Worm (Caenorhabditis elegans) whole organism, late embryonic: Measurements from ENCODE around the gene nlp-14.

Source experiments
- C38D4.7 ChIP-seq: fragments of 200-800 bp; sonication (Bioruptor generic); optimal IDR thresholded peaks from 2 replicates; lab custom pipeline; 2018; ENCODE audit warnings: mild to moderate bottlenecking, missing genetic modification characterization, moderate library complexity, missing compliant biosample characterization
- F13H6.1 ChIP-seq: sonication (generic microtip); optimal IDR thresholded peaks from 2 replicates; lab custom pipeline; 2016; ENCODE audit warnings: missing genetic modification characterization, missing compliant biosample characterization
- K02D7.2 ChIP-seq: sonication (generic microtip); optimal IDR thresholded peaks from 2 replicates; lab custom pipeline; 2017; ENCODE audit warnings: mild to moderate bottlenecking, missing genetic modification characterization, missing compliant biosample characterization
- T23F11.4 ChIP-seq: fragments of 200-800 bp; sonication (Bioruptor generic); optimal IDR thresholded peaks from 2 replicates; lab custom pipeline; 2018; ENCODE audit warnings: mild to moderate bottlenecking, missing genetic modification characterization, missing compliant biosample characterization
- Y22D7AL.16 ChIP-seq: sonication (generic microtip); optimal IDR thresholded peaks from 2 replicates; lab custom pipeline; 2016; ENCODE audit warnings: missing genetic modification characterization, missing compliant biosample characterization
- ahr-1 ChIP-seq: sonication (generic microtip); optimal IDR thresholded peaks from 2 replicates; lab custom pipeline; 2016; ENCODE audit warnings: missing genetic modification characterization, missing compliant biosample characterization
- ama-1 ChIP-seq: fragments of 150-350 bp; optimal IDR thresholded peaks from 2 replicates; lab custom pipeline; 2014
- ceh-14 ChIP-seq: sonication (generic microtip); optimal IDR thresholded peaks from 2 replicates; lab custom pipeline; 2016; ENCODE audit warnings: missing genotype, missing genetic modification characterization, missing compliant biosample characterization
- ceh-18 ChIP-seq: sonication (generic microtip); optimal IDR thresholded peaks from 2 replicates; lab custom pipeline; 2016; ENCODE audit warnings: missing genetic modification characterization, missing compliant biosample characterization
- ceh-24 ChIP-seq: sonication (generic microtip); optimal IDR thresholded peaks from 2 replicates; lab custom pipeline; 2016; ENCODE audit warnings: mild to moderate bottlenecking, missing genetic modification characterization, missing compliant biosample characterization
- ceh-30 ChIP-seq: fragments of 150-350 bp; optimal IDR thresholded peaks from 2 replicates; lab custom pipeline; 2014; ENCODE audit warnings: missing biosample characterization, missing genetic modification characterization
- ceh-31 ChIP-seq: sonication (generic microtip); optimal IDR thresholded peaks from 2 replicates; lab custom pipeline; 2016; ENCODE audit warnings: missing genetic modification characterization, missing compliant biosample characterization
- ceh-45 ChIP-seq: fragments of 200-800 bp; sonication (Bioruptor generic); IDR thresholded peaks from 2 replicates; pipeline ENCODE4 v1.3.6; 2022; ENCODE audit warnings: missing genetic modification reagents, missing genetic modification characterization, missing compliant biosample characterization
- ceh-48 ChIP-seq: sonication (generic microtip); optimal IDR thresholded peaks from 2 replicates; lab custom pipeline; 2016; ENCODE audit warnings: missing genetic modification characterization, inconsistent platforms, missing compliant biosample characterization
- ceh-6 ChIP-seq: fragments of 200-800 bp; sonication (Bioruptor generic); optimal IDR thresholded peaks from 2 replicates; lab custom pipeline; 2018; ENCODE audit warnings: mild to moderate bottlenecking, missing genetic modification characterization, missing compliant biosample characterization
- ceh-9 ChIP-seq: sonication (generic microtip); optimal IDR thresholded peaks from 2 replicates; lab custom pipeline; 2016; ENCODE audit warnings: mild to moderate bottlenecking, missing genetic modification characterization, inconsistent platforms, missing compliant biosample characterization
- dmd-4 ChIP-seq: sonication (generic microtip); optimal IDR thresholded peaks from 2 replicates; lab custom pipeline; 2016; ENCODE audit warnings: borderline replicate concordance, missing genetic modification characterization, missing compliant biosample characterization
- dve-1 ChIP-seq: sonication (generic microtip); optimal IDR thresholded peaks from 2 replicates; lab custom pipeline; 2017; ENCODE audit warnings: antibody characterized with exemption, mild to moderate bottlenecking, missing genetic modification characterization, missing compliant biosample characterization
- elt-2 ChIP-seq: sonication (generic microtip); optimal IDR thresholded peaks from 2 replicates; lab custom pipeline; 2016; ENCODE audit warnings: missing genetic modification reagents, missing genetic modification characterization, missing compliant biosample characterization
- elt-4 ChIP-seq: sonication (generic microtip); optimal IDR thresholded peaks from 2 replicates; lab custom pipeline; 2016; ENCODE audit warnings: missing genetic modification characterization, missing compliant biosample characterization
- fax-1 ChIP-seq: sonication (generic microtip); optimal IDR thresholded peaks from 2 replicates; lab custom pipeline; 2016; ENCODE audit warnings: missing genotype, missing genetic modification characterization, missing compliant biosample characterization
- gmeb-2 ChIP-seq: sonication (generic microtip); optimal IDR thresholded peaks from 2 replicates; lab custom pipeline; 2016; ENCODE audit warnings: missing genetic modification characterization, inconsistent platforms, missing compliant biosample characterization
- hlh-13 ChIP-seq: fragments of 200-800 bp; sonication (Bioruptor generic); optimal IDR thresholded peaks from 2 replicates; lab custom pipeline; 2018; ENCODE audit warnings: mild to moderate bottlenecking, missing genetic modification characterization, missing compliant biosample characterization
- hlh-6 ChIP-seq: sonication (generic microtip); optimal IDR thresholded peaks from 2 replicates; lab custom pipeline; 2016; ENCODE audit warnings: missing genotype, missing genetic modification characterization, missing compliant biosample characterization
- lim-6 ChIP-seq: sonication (generic microtip); optimal IDR thresholded peaks from 2 replicates; lab custom pipeline; 2016; ENCODE audit warnings: missing genetic modification characterization, missing compliant biosample characterization
- madf-2 ChIP-seq: sonication (generic microtip); optimal IDR thresholded peaks from 2 replicates; lab custom pipeline; 2017; ENCODE audit warnings: missing genetic modification characterization, missing compliant biosample characterization
- nhr-11 ChIP-seq: fragments of 150-350 bp; optimal IDR thresholded peaks from 2 replicates; lab custom pipeline; 2014; ENCODE audit warnings: missing biosample characterization, missing genetic modification characterization
- nhr-232 ChIP-seq: sonication (generic microtip); optimal IDR thresholded peaks from 2 replicates; lab custom pipeline; 2016; ENCODE audit warnings: missing genetic modification characterization, missing compliant biosample characterization
- npax-4 ChIP-seq: sonication (generic microtip); optimal IDR thresholded peaks from 2 replicates; lab custom pipeline; 2016; ENCODE audit warnings: missing genetic modification characterization, missing compliant biosample characterization
- odd-2 ChIP-seq: sonication (generic microtip); optimal IDR thresholded peaks from 2 replicates; lab custom pipeline; 2017; ENCODE audit warnings: antibody characterized with exemption, mild to moderate bottlenecking, missing genetic modification characterization, missing compliant biosample characterization
- pag-3 ChIP-seq: sonication (generic microtip); optimal IDR thresholded peaks from 2 replicates; lab custom pipeline; 2016; ENCODE audit warnings: missing compliant biosample characterization, missing genetic modification characterization, borderline replicate concordance
- pros-1 ChIP-seq: fragments of 150-350 bp; optimal IDR thresholded peaks from 2 replicates; lab custom pipeline; 2014; ENCODE audit warnings: missing biosample characterization, missing genetic modification reagents, missing genetic modification characterization
- ref-2 ChIP-seq: sonication (generic microtip); optimal IDR thresholded peaks from 2 replicates; lab custom pipeline; 2016; ENCODE audit warnings: missing genetic modification characterization, missing compliant biosample characterization
- rnt-1 ChIP-seq: sonication (generic microtip); optimal IDR thresholded peaks from 2 replicates; lab custom pipeline; 2016; ENCODE audit warnings: missing genetic modification characterization, missing compliant biosample characterization
- sdc-2 ChIP-seq: sonication (generic microtip); optimal IDR thresholded peaks from 2 replicates; lab custom pipeline; 2016; ENCODE audit warnings: missing genotype, missing genetic modification characterization, missing compliant biosample characterization
- sox-2 ChIP-seq: fragments of 200-800 bp; sonication (Bioruptor generic); IDR thresholded peaks from 2 replicates; pipeline ENCODE4 v1.3.6; 2022; ENCODE audit warnings: missing genetic modification reagents, missing genetic modification characterization, missing compliant biosample characterization
- sox-4 ChIP-seq: sonication (generic microtip); optimal IDR thresholded peaks from 2 replicates; lab custom pipeline; 2017; ENCODE audit warnings: mild to moderate bottlenecking, missing genetic modification characterization, inconsistent platforms, missing compliant biosample characterization
- syd-9 ChIP-seq: sonication (generic microtip); optimal IDR thresholded peaks from 2 replicates; lab custom pipeline; 2016; ENCODE audit warnings: mild to moderate bottlenecking, missing genetic modification characterization, moderate library complexity, missing compliant biosample characterization
- tbx-2 ChIP-seq: sonication (generic microtip); optimal IDR thresholded peaks from 2 replicates; lab custom pipeline; 2016; ENCODE audit warnings: missing genetic modification characterization, missing compliant biosample characterization
- tbx-7 ChIP-seq: sonication (generic microtip); optimal IDR thresholded peaks from 2 replicates; lab custom pipeline; 2016; ENCODE audit warnings: missing genotype, missing genetic modification characterization, missing compliant biosample characterization
- unc-3 ChIP-seq, 2 experiments: fragments of 200-800 bp in 1 of 2; sonication (Bioruptor generic) in 1 of 2; sonication (generic microtip) in 1 of 2; conservative IDR thresholded peaks in 1 of 2; optimal IDR thresholded peaks in 1 of 2; 2 replicates each; pipeline versions ENCODE4 v1.3.6 to Lab custom; 2016 to 2022; ENCODE audit warnings: missing compliant biosample characterization in 2 of 2, missing genetic modification characterization in 2 of 2, missing genetic modification reagents in 1 of 2
- unc-42 ChIP-seq: sonication (generic microtip); optimal IDR thresholded peaks from 2 replicates; lab custom pipeline; 2016; ENCODE audit warnings: missing genotype, missing genetic modification characterization, missing compliant biosample characterization
- unc-55 ChIP-seq: sonication (generic microtip); optimal IDR thresholded peaks from 2 replicates; lab custom pipeline; 2017; ENCODE audit warnings: missing biosample characterization, missing genetic modification reagents, missing genetic modification characterization
- unc-86 ChIP-seq: sonication (generic microtip); optimal IDR thresholded peaks from 2 replicates; lab custom pipeline; 2016; ENCODE audit warnings: missing genetic modification characterization, missing compliant biosample characterization
- zip-5 ChIP-seq: sonication (generic microtip); optimal IDR thresholded peaks from 2 replicates; lab custom pipeline; 2016; ENCODE audit warnings: missing genetic modification characterization, missing compliant biosample characterization
- ztf-16 ChIP-seq: sonication (generic microtip); optimal IDR thresholded peaks from 2 replicates; lab custom pipeline; 2017; ENCODE audit warnings: missing genetic modification characterization, missing compliant biosample characterization

nlp-14 gene

ce11 chrX:8921221-8921620, 2.0 kb upstream of the nlp-14 start:
- TF ChIP-seq Y22D7AL.16 (no peak), ceh-45 (GFP tag; lab: Robert Waterston, UW) (no peak), rnt-1 (tag; lab: Kevin White, UChicago) (no peak), fax-1 (tag; lab: Kevin White, UChicago) (no peak), pros-1 (tag; lab: Kevin White, UChicago) (no peak), nhr-232 (no peak)

- TF ChIP-seq ceh-14 (tag; lab: Kevin White, UChicago) (no peak), unc-42 (tag; lab: Kevin White, UChicago) (peak; percentile 98), ceh-9 (tag; lab: Kevin White, UChicago) (no peak), ref-2 (tag; lab: Kevin White, UChicago) (no peak), ceh-31 (tag; lab: Kevin White, UChicago) (peak; percentile 30), pros-1 (tag; lab: Kevin White, UChicago) (no peak), unc-55 (no peak), hlh-6 (no peak), madf-2 (tag; lab: Kevin White, UChicago) (no peak), T23F11.4 (GFP tag; lab: Kevin White, UChicago) (no peak)
- TF ChIP-seq, all 69 proteins: peak for 2
These were observed 431 bp downstream of the nlp-14 start for ce11 chrX:8918792-8919191.

ce11 chrX:8917730-8918129, 1.5 kb downstream of the nlp-14 start:
- TF ChIP-seq syd-9 (tag; lab: Kevin White, UChicago) (no peak), K02D7.2 (no peak), elt-4 (tag; lab: Kevin White, UChicago) (no peak), ztf-16 (tag; lab: Kevin White, UChicago) (no peak), ceh-6 (no peak), dve-1 (tag; lab: Kevin White, UChicago) (no peak)

ce11 chrX:8911077-8911476, 8.1 kb downstream of the nlp-14 start, which contains the start of gene cyn-8:
TSS of gene cyn-8 (plus strand) at chrX:8911293.
- TF ChIP-seq gmeb-2 (no peak), elt-2 (tag; lab: Kevin White, UChicago) (peak; percentile 39), npax-4 (tag; lab: Kevin White, UChicago) (no peak), sox-2 (GFP tag; lab: Robert Waterston, UW) (no peak), nhr-11 (tag; lab: Kevin White, UChicago) (no peak), K02D7.2 (no peak), unc-42 (tag; lab: Kevin White, UChicago) (peak; percentile 72), madf-2 (tag; lab: Kevin White, UChicago) (no peak), ahr-1 (tag; lab: Kevin White, UChicago) (no peak), unc-3 (GFP tag; conservative IDR thresholded peaks at IDR 0.05; lab: Robert Waterston, UW) (no peak), unc-3 (tag; optimal IDR thresholded peaks at IDR 0.05; lab: Kevin White, UChicago) (no peak), dmd-4 (tag; lab: Kevin White, UChicago) (no peak), F13H6.1 (tag; lab: Kevin White, UChicago) (no peak), ceh-9 (tag; lab: Kevin White, UChicago) (no peak), ceh-30 (tag; lab: Kevin White, UChicago) (no peak), tbx-7 (tag; lab: Kevin White, UChicago) (no peak), unc-55 (no peak), sox-4 (tag; lab: Kevin White, UChicago) (no peak), ceh-48 (tag; lab: Kevin White, UChicago) (no peak), odd-2 (no peak), ceh-18 (tag; lab: Kevin White, UChicago) (no peak), sdc-2 (tag; lab: Kevin White, UChicago) (no peak), unc-86 (tag; lab: Kevin White, UChicago) (no peak), tbx-2 (peak; percentile 23), pag-3 (tag; lab: Kevin White, UChicago) (no peak), dve-1 (tag; lab: Kevin White, UChicago) (no peak), ama-1 (lab: Kevin White, UChicago) (no peak), lim-6 (tag; lab: Kevin White, UChicago) (no peak), ceh-31 (tag; lab: Kevin White, UChicago) (peak; percentile 38), zip-5 (tag; lab: Kevin White, UChicago) (no peak), hlh-6 (no peak), elt-4 (tag; lab: Kevin White, UChicago) (no peak), hlh-13 (GFP tag; lab: Kevin White, UChicago) (no peak), pros-1 (tag; lab: Kevin White, UChicago) (no peak), nhr-232 (no peak), ceh-24 (tag; lab: Kevin White, UChicago) (no peak), C38D4.7 (GFP tag; lab: Kevin White, UChicago) (no peak), ceh-14 (tag; lab: Kevin White, UChicago) (no peak)
